Worm (Caenorhabditis elegans) whole organism, L4 larva: ENCODE data around the gene K07E3.2.

Source experiments
- ama-1 ChIP-seq: fragments of 150-350 bp; optimal IDR thresholded peaks from 2 replicates; lab custom pipeline; 2014; ENCODE audit warnings: inconsistent platforms, mixed read lengths
- fos-1 ChIP-seq: fragments of 150-350 bp; optimal IDR thresholded peaks from 2 replicates; lab custom pipeline; 2014; ENCODE audit warnings: missing biosample characterization, missing genetic modification characterization
- hif-1 ChIP-seq, 2 experiments: sonication (generic microtip); optimal IDR thresholded peaks; 2 replicates each; lab custom pipeline; 2016 to 2017; ENCODE audit warnings: missing compliant biosample characterization in 2 of 2, missing genetic modification characterization in 2 of 2, missing genetic modification reagents in 2 of 2, missing genotype in 2 of 2, mild to moderate bottlenecking in 1 of 2
- lin-1 ChIP-seq: fragments of 200-800 bp; sonication (Bioruptor generic); IDR thresholded peaks from 2 replicates; pipeline ENCODE4 v1.3.6; 2022; ENCODE audit warnings: missing genetic modification reagents, missing genetic modification characterization, missing compliant biosample characterization
- madf-9 ChIP-seq: fragments of 200-800 bp; sonication (Bioruptor generic); conservative IDR thresholded peaks from 2 replicates; pipeline ENCODE4 v1.3.6; 2022; ENCODE audit warnings: missing genetic modification reagents, missing genetic modification characterization, missing compliant biosample characterization
- mdl-1 ChIP-seq, 2 experiments: fragments of 150-350 bp in 1 of 2; sonication (generic microtip) in 1 of 2; optimal IDR thresholded peaks; 2 replicates each; lab custom pipeline; 2014 to 2017; ENCODE audit warnings: missing biosample characterization in 2 of 2, missing genetic modification characterization in 2 of 2
- mes-2 ChIP-seq: sonication (generic microtip); optimal IDR thresholded peaks from 2 replicates; lab custom pipeline; 2016; ENCODE audit warnings: missing genotype, mild to moderate bottlenecking, missing genetic modification characterization, missing compliant biosample characterization; ENCODE audit not compliant: poor library complexity, severe bottlenecking
- nhr-11 ChIP-seq: fragments of 150-350 bp; optimal IDR thresholded peaks from 2 replicates; lab custom pipeline; 2014; ENCODE audit warnings: missing biosample characterization, missing genetic modification characterization
- nhr-28 ChIP-seq: fragments of 150-350 bp; optimal IDR thresholded peaks from 2 replicates; lab custom pipeline; 2014; ENCODE audit warnings: missing biosample characterization, missing genetic modification characterization
- nhr-41 ChIP-seq: fragments of 200-800 bp; sonication (Bioruptor generic); IDR thresholded peaks from 2 replicates; pipeline ENCODE4 v1.3.6; 2022; ENCODE audit warnings: missing genetic modification reagents, missing genetic modification characterization, missing compliant biosample characterization
- zag-1 ChIP-seq: fragments of 150-350 bp; optimal IDR thresholded peaks from 2 replicates; lab custom pipeline; 2014; ENCODE audit warnings: missing biosample characterization, missing genetic modification characterization

- TF ChIP-seq ama-1 (lab: Kevin White, UChicago), result no peak
- TF ChIP-seq madf-9 (GFP tag; lab: Robert Waterston, UW), result no peak
- TF ChIP-seq nhr-28, result no peak
- no peak for TF ChIP-seq hif-1 (tag; optimal IDR thresholded peaks at IDR 0.05; lab: Kevin White, UChicago)
- no peak for TF ChIP-seq fos-1 (tag; lab: Kevin White, UChicago)
- no peak for TF ChIP-seq zag-1 (tag; lab: Kevin White, UChicago)
- TF ChIP-seq lin-1 (GFP tag; lab: Robert Waterston, UW), result no peak
- no peak for TF ChIP-seq nhr-41
- no peak for TF ChIP-seq mdl-1 (tag; optimal IDR thresholded peaks at IDR 0.05; lab: Kevin White, UChicago)
- TF ChIP-seq mes-2 (tag; lab: Kevin White, UChicago), result no peak
- TF ChIP-seq nhr-11 (tag; lab: Kevin White, UChicago), result no peak
Observed at ce11 chrX:8059999-8060398, 44.1 kb upstream of the K07E3.2 start.
